Worm (Caenorhabditis elegans): ENCODE data around the gene K06A9.2.
A peak's percentile ranks its signal among the peaks of the same experiment; 100 is the strongest.

The K06A9.2 gene

DNA sequence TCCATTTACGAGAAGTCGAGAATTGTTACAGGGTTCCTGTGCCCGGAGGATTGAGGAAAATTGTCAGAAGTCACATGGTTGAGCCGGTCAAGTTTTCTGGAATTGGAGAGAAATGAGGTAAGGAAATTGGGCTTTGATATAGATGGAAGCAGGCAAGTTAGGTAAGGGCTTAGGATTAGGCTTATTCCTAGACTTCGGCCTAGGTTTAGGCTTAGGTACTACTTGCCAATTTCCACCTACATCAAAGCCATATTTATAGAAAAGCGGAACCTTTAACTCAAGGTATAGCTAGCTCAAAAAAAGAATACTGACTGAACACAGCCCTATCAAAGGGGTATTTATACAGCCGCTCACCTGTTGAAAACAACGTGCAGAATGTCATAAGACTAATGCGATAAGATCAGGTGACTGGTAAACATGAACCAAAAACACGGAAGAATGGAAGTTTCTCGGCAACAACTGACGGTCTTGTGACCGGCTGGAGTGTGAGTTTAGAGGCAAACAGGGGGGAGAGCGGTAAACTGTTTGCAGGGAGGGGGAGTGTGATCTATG lies 31.6 kb upstream of the K06A9.2 start (continued):
- TF ChIP-seq rec-8 (tag; optimal IDR thresholded peaks at IDR 0.05) (no peak), hrde-1 (tag; optimal IDR thresholded peaks at IDR 0.05; ENCODE audit: borderline replicate concordance) (no peak), ztf-25 (GFP tag; IDR thresholded peaks at IDR 0.05) (no peak), F37B4.10 (GFP tag; IDR thresholded peaks at IDR 0.05) (no peak), lin-26 (GFP tag; IDR thresholded peaks at IDR 0.05) (0 out of 2 replicates have a peak, but pooled peaks have one; percentile 63), hlh-12 (tag; optimal IDR thresholded peaks at IDR 0.05) (no peak), lag-1 (GFP tag; IDR thresholded peaks at IDR 0.05) (no peak), attf-5 (GFP tag; optimal IDR thresholded peaks at IDR 0.05) (peak; percentile 35), Y53G8AR.9 (GFP tag; conservative IDR thresholded peaks at IDR 0.05) (peak; percentile 64), B0261.1 (tag; optimal IDR thresholded peaks at IDR 0.05) (no peak), somi-1 (GFP tag; optimal IDR thresholded peaks at IDR 0.05) (peak; percentile 89), B0019.2 (GFP tag; conservative IDR thresholded peaks at IDR 0.05) (no peak), ccch-3 (GFP tag; optimal IDR thresholded peaks at IDR 0.05) (no peak), snpc-1.3 (tag; optimal IDR thresholded peaks at IDR 0.05; ENCODE audit: insufficient read depth) (no peak), let-526 (GFP tag; IDR thresholded peaks at IDR 0.05) (peak; percentile 93), lin-54 (GFP tag; optimal IDR thresholded peaks at IDR 0.05) (peak; percentile 50), repo-1 (tag; optimal IDR thresholded peaks at IDR 0.05) (peak; percentile 37), hmg-20 (GFP tag; IDR thresholded peaks at IDR 0.05) (no peak), tbx-9 (tag; optimal IDR thresholded peaks at IDR 0.05; ENCODE audit: borderline replicate concordance) (no peak), F52B5.7 (tag; optimal IDR thresholded peaks at IDR 0.05) (no peak), xnd-1 (tag; optimal IDR thresholded peaks at IDR 0.05) (no peak), C06A6.2 (GFP tag; conservative IDR thresholded peaks at IDR 0.05) (no peak; the same call in none of the 2 replicates), rpc-1 (optimal IDR thresholded peaks at IDR 0.05) (no peak), rpc-1 (tag; optimal IDR thresholded peaks at IDR 0.05) (no peak), unc-62 (GFP tag; optimal IDR thresholded peaks at IDR 0.05) (peak; percentile 81), unc-130 (GFP tag; optimal IDR thresholded peaks at IDR 0.05) (no peak), athp-1 (tag; optimal IDR thresholded peaks at IDR 0.05) (no peak), pbrm-1 (GFP tag; IDR thresholded peaks at IDR 0.05) (0 out of 2 replicates have a peak, but pooled peaks have one; percentile 18), chd-7 (tag; optimal IDR thresholded peaks at IDR 0.05) (peak; percentile 44), K11D2.4 (GFP tag; IDR thresholded peaks at IDR 0.05) (peak; percentile 79), bed-2 (GFP tag; IDR thresholded peaks at IDR 0.05) (no peak), gei-17 (GFP tag; optimal IDR thresholded peaks at IDR 0.05) (peak; percentile 80), F22D6.2 (tag; optimal IDR thresholded peaks at IDR 0.05) (peak; percentile 68), K12H6.12 (tag; optimal IDR thresholded peaks at IDR 0.05) (no peak), atf-7 (tag; optimal IDR thresholded peaks at IDR 0.05) (peak; percentile 58), egl-44 (GFP tag; IDR thresholded peaks at IDR 0.05) (peak; percentile 62; the same call in 1 of the 2 replicates), dpl-1 (GFP tag; optimal IDR thresholded peaks at IDR 0.05) (no peak), madf-8 (GFP tag; conservative IDR thresholded peaks at IDR 0.05) (no peak), Y67H2A.10 (GFP tag; conservative IDR thresholded peaks at IDR 0.05) (0 out of 2 replicates have a peak, but pooled peaks have one; percentile 7), ceh-79 (tag; optimal IDR thresholded peaks at IDR 0.05) (no peak), zim-3 (tag; optimal IDR thresholded peaks at IDR 0.05) (no peak), ama-1 (optimal IDR thresholded peaks at IDR 0.05) (peak; percentile 99), ama-1 (GFP tag; optimal IDR thresholded peaks at IDR 0.05) (no peak), lin-35 (GFP tag; optimal IDR thresholded peaks at IDR 0.05) (peak in 1 of 3 experiments; percentile 33), Y95B8A.8 (GFP tag; IDR thresholded peaks at IDR 0.05) (no peak), dpff-1 (tag; optimal IDR thresholded peaks at IDR 0.05) (no peak), let-607 (tag; optimal IDR thresholded peaks at IDR 0.05) (peak; percentile 8 to 39), mes-4 (tag; optimal IDR thresholded peaks at IDR 0.05) (no peak), C17E4.6 (GFP tag; IDR thresholded peaks at IDR 0.05) (no peak)

Measured in whole organism, young adult.